Fruit fly (Drosophila melanogaster) whole organism, embryonic: Measurements from ENCODE around the gene CG13131.

Source experiments
- Atf3 ChIP-seq: fragments of 200-800 bp; sonication (Bioruptor generic); optimal IDR thresholded peaks from 3 replicates; lab custom pipeline; 2016; ENCODE audit warnings: missing biosample characterization, missing genetic modification characterization
- B-H1 ChIP-seq: fragments of 200-800 bp; sonication (Bioruptor generic); IDR thresholded peaks from 3 replicates; pipeline ENCODE4 v1.3.6; 2022; ENCODE audit warnings: missing biosample characterization, missing genetic modification characterization
- CG11723 ChIP-seq: fragments of 200-800 bp; sonication (Bioruptor generic); optimal IDR thresholded peaks from 2 replicates; lab custom pipeline; 2017; ENCODE audit warnings: missing biosample characterization, mild to moderate bottlenecking, missing genetic modification characterization
- CG12299 ChIP-seq: fragments of 200-800 bp; sonication (Bioruptor generic); optimal IDR thresholded peaks from 2 replicates; lab custom pipeline; 2018; ENCODE audit warnings: missing biosample characterization, mild to moderate bottlenecking, missing genetic modification characterization
- CG1233 ChIP-seq: fragments of 200-800 bp; sonication (Bioruptor generic); optimal IDR thresholded peaks from 4 replicates; lab custom pipeline; 2018; ENCODE audit warnings: missing biosample characterization, mild to moderate bottlenecking, missing genetic modification characterization
- CG15073 ChIP-seq: fragments of 200-800 bp; sonication (Bioruptor generic); optimal IDR thresholded peaks from 2 replicates; lab custom pipeline; 2016; ENCODE audit warnings: missing biosample characterization, missing genetic modification characterization
- CG1602 ChIP-seq: fragments of 200-800 bp; sonication (Bioruptor generic); optimal IDR thresholded peaks from 3 replicates; lab custom pipeline; 2016; ENCODE audit warnings: missing biosample characterization, missing genetic modification characterization
- CG1647 ChIP-seq: fragments of 200-800 bp; sonication (Bioruptor generic); optimal IDR thresholded peaks from 3 replicates; lab custom pipeline; 2016; ENCODE audit warnings: missing biosample characterization, missing genetic modification characterization
- CG16779 ChIP-seq: fragments of 200-800 bp; sonication (Bioruptor generic); IDR thresholded peaks from 2 replicates; pipeline ENCODE4 v1.3.6; 2022; ENCODE audit warnings: missing biosample characterization, missing genetic modification characterization
- CG2116 ChIP-seq: fragments of 200-800 bp; sonication (Bioruptor generic); optimal IDR thresholded peaks from 3 replicates; lab custom pipeline; 2018; ENCODE audit warnings: missing biosample characterization, mild to moderate bottlenecking, missing genetic modification characterization
- CG2129 ChIP-seq: fragments of 200-800 bp; sonication (Bioruptor generic); IDR thresholded peaks from 2 replicates; pipeline ENCODE4 v1.3.6; 2022; ENCODE audit warnings: missing biosample characterization, missing genetic modification characterization; ENCODE audit not compliant: partially characterized antibody
- CG2889 ChIP-seq: fragments of 200-800 bp; sonication (Bioruptor generic); IDR thresholded peaks from 3 replicates; pipeline ENCODE4 v1.3.6; 2022; ENCODE audit warnings: missing biosample characterization, missing genetic modification characterization
- CG31365 ChIP-seq: fragments of 200-800 bp; sonication (Bioruptor generic); optimal IDR thresholded peaks from 2 replicates; lab custom pipeline; 2018; ENCODE audit warnings: missing biosample characterization, mild to moderate bottlenecking, missing genetic modification characterization
- CG6254 ChIP-seq: fragments of 200-800 bp; sonication (Bioruptor generic); optimal IDR thresholded peaks from 3 replicates; lab custom pipeline; 2017; ENCODE audit warnings: mild to moderate bottlenecking, missing biosample characterization, missing genetic modification reagents, missing genetic modification characterization
- CG7556 ChIP-seq: fragments of 200-800 bp; sonication (Bioruptor generic); optimal IDR thresholded peaks from 2 replicates; lab custom pipeline; 2017; ENCODE audit warnings: missing biosample characterization, mild to moderate bottlenecking, missing genetic modification characterization
- CG7839 ChIP-seq: fragments of 200-800 bp; sonication (Bioruptor generic); optimal IDR thresholded peaks from 3 replicates; lab custom pipeline; 2018; ENCODE audit warnings: missing biosample characterization, mild to moderate bottlenecking, missing genetic modification characterization, moderate library complexity
- CG8478 ChIP-seq: fragments of >200 bp; optimal IDR thresholded peaks from 2 replicates; lab custom pipeline; 2018
- CG9609 ChIP-seq: fragments of 200-800 bp; sonication (Bioruptor generic); optimal IDR thresholded peaks from 3 replicates; lab custom pipeline; 2016; ENCODE audit warnings: missing biosample characterization, missing genetic modification characterization
- CG9797 ChIP-seq: fragments of 200-800 bp; sonication (Bioruptor generic); optimal IDR thresholded peaks from 3 replicates; lab custom pipeline; 2018; ENCODE audit warnings: missing biosample characterization, mild to moderate bottlenecking, missing genetic modification characterization
- Doc3 ChIP-seq: fragments of 200-800 bp; sonication (Bioruptor generic); IDR thresholded peaks from 3 replicates; pipeline ENCODE4 v1.3.6; 2022; ENCODE audit warnings: missing biosample characterization, missing genetic modification characterization; ENCODE audit not compliant: partially characterized antibody
- Drgx ChIP-seq: fragments of 200-800 bp; sonication (Bioruptor generic); IDR thresholded peaks from 2 replicates; pipeline ENCODE4 v1.3.6; 2022; ENCODE audit warnings: missing biosample characterization, missing genetic modification characterization
- Ets97D ChIP-seq: fragments of 200-800 bp; sonication (Bioruptor generic); optimal IDR thresholded peaks from 3 replicates; lab custom pipeline; 2016; ENCODE audit warnings: missing biosample characterization, missing genetic modification characterization
- Hey ChIP-seq: fragments of 200-800 bp; sonication (Bioruptor generic); optimal IDR thresholded peaks from 3 replicates; lab custom pipeline; 2018; ENCODE audit warnings: missing biosample characterization, mild to moderate bottlenecking, missing genetic modification characterization
- Hmx ChIP-seq: fragments of 200-800 bp; sonication (Bioruptor generic); optimal IDR thresholded peaks from 2 replicates; lab custom pipeline; 2016; ENCODE audit warnings: missing biosample characterization, missing genetic modification characterization
- Hr39 ChIP-seq: fragments of >200 bp; optimal IDR thresholded peaks from 2 replicates; lab custom pipeline; 2017
- Jarid2 ChIP-seq: fragments of 200-800 bp; sonication (Bioruptor generic); optimal IDR thresholded peaks from 3 replicates; lab custom pipeline; 2017; ENCODE audit warnings: mild to moderate bottlenecking, missing biosample characterization, missing genetic modification reagents, missing genetic modification characterization
- Lhr ChIP-seq: fragments of 200-800 bp; sonication (Bioruptor generic); optimal IDR thresholded peaks from 3 replicates; lab custom pipeline; 2017; ENCODE audit warnings: mild to moderate bottlenecking, missing biosample characterization, missing genetic modification reagents, missing genetic modification characterization
- NC2β ChIP-seq: fragments of 200-800 bp; sonication (Bioruptor generic); optimal IDR thresholded peaks from 2 replicates; lab custom pipeline; 2016; ENCODE audit warnings: missing biosample characterization, missing genetic modification characterization
- Rfx ChIP-seq: fragments of 200-800 bp; sonication (Bioruptor generic); IDR thresholded peaks from 2 replicates; pipeline ENCODE4 v1.3.6; 2022; ENCODE audit warnings: missing biosample characterization, missing genetic modification characterization
- Sry-δ ChIP-seq: fragments of 200-800 bp; sonication (Bioruptor generic); optimal IDR thresholded peaks from 2 replicates; lab custom pipeline; 2016; ENCODE audit warnings: missing biosample characterization, missing genetic modification characterization
- Tbp ChIP-seq: fragments of >200 bp; optimal IDR thresholded peaks from 2 replicates; lab custom pipeline; 2018; ENCODE audit warnings: missing biosample characterization, missing genetic modification characterization
- Vsx1 ChIP-seq: fragments of 200-800 bp; sonication (Bioruptor generic); optimal IDR thresholded peaks from 2 replicates; lab custom pipeline; 2017; ENCODE audit warnings: missing biosample characterization, mild to moderate bottlenecking, missing genetic modification characterization, missing genetic modification reagents
- az2 ChIP-seq: fragments of 200-800 bp; sonication (Bioruptor generic); optimal IDR thresholded peaks from 3 replicates; lab custom pipeline; 2016; ENCODE audit warnings: missing biosample characterization, missing genetic modification characterization
- chn ChIP-seq: fragments of 200-800 bp; sonication (Bioruptor generic); optimal IDR thresholded peaks from 2 replicates; lab custom pipeline; 2016; ENCODE audit warnings: missing biosample characterization, missing genetic modification characterization
- da ChIP-seq: fragments of 200-800 bp; sonication (Bioruptor generic); optimal IDR thresholded peaks from 2 replicates; lab custom pipeline; 2016; ENCODE audit warnings: missing biosample characterization, missing genetic modification characterization
- eyg ChIP-seq: fragments of 200-800 bp; sonication (Bioruptor generic); optimal IDR thresholded peaks from 3 replicates; lab custom pipeline; 2016; ENCODE audit warnings: missing biosample characterization, missing genetic modification characterization
- fd64A ChIP-seq: fragments of 200-800 bp; sonication (Bioruptor generic); optimal IDR thresholded peaks from 3 replicates; lab custom pipeline; 2018; ENCODE audit warnings: missing biosample characterization, mild to moderate bottlenecking, missing genetic modification characterization
- hbn ChIP-seq: fragments of 200-800 bp; sonication (Bioruptor generic); IDR thresholded peaks from 2 replicates; pipeline ENCODE4 v1.3.6; 2022; ENCODE audit warnings: missing biosample characterization, missing genetic modification characterization; ENCODE audit not compliant: partially characterized antibody
- hkb ChIP-seq, 2 experiments: fragments of 200-800 bp in 1 of 2; fragments of >200 bp in 1 of 2; sonication (Bioruptor generic) in 1 of 2; IDR thresholded peaks in 1 of 2; optimal IDR thresholded peaks in 1 of 2; 2 replicates each; pipeline versions ENCODE4 v1.3.6 to Lab custom; 2017 to 2022; ENCODE audit warnings: missing biosample characterization in 1 of 2, missing genetic modification characterization in 1 of 2
- jumu ChIP-seq: fragments of 200-800 bp; sonication (Bioruptor generic); optimal IDR thresholded peaks from 3 replicates; lab custom pipeline; 2016; ENCODE audit warnings: missing biosample characterization, missing genetic modification characterization
- p53 ChIP-seq: fragments of 200-800 bp; sonication (Bioruptor generic); optimal IDR thresholded peaks from 2 replicates; lab custom pipeline; 2016; ENCODE audit warnings: missing biosample characterization, missing genetic modification characterization
- peb ChIP-seq: fragments of 200-800 bp; sonication (Bioruptor generic); IDR thresholded peaks from 2 replicates; pipeline ENCODE4 v1.3.6; 2022; ENCODE audit warnings: missing biosample characterization, missing genetic modification characterization
- ranshi ChIP-seq: fragments of 200-800 bp; sonication (Bioruptor generic); IDR thresholded peaks from 2 replicates; pipeline ENCODE4 v1.3.6; 2022; ENCODE audit warnings: missing biosample characterization, missing genetic modification characterization
- ro ChIP-seq: fragments of 200-800 bp; sonication (Bioruptor generic); IDR thresholded peaks from 2 replicates; pipeline ENCODE4 v1.3.6; 2022; ENCODE audit warnings: missing biosample characterization, missing genetic modification characterization
- scrt ChIP-seq: fragments of 200-800 bp; sonication (Bioruptor generic); optimal IDR thresholded peaks from 2 replicates; lab custom pipeline; 2018; ENCODE audit warnings: missing biosample characterization, mild to moderate bottlenecking, missing genetic modification characterization, moderate library complexity
- sens-2 ChIP-seq: fragments of 200-800 bp; sonication (Bioruptor generic); IDR thresholded peaks from 2 replicates; pipeline ENCODE4 v1.3.6; 2022; ENCODE audit warnings: missing biosample characterization, missing genetic modification characterization
- seq ChIP-seq: fragments of 200-800 bp; sonication (Bioruptor generic); IDR thresholded peaks from 2 replicates; pipeline ENCODE4 v1.3.6; 2022; ENCODE audit warnings: missing biosample characterization, missing genetic modification characterization
- sr ChIP-seq: fragments of 200-800 bp; sonication (Bioruptor generic); IDR thresholded peaks from 3 replicates; pipeline ENCODE4 v1.3.6; 2022; ENCODE audit warnings: missing biosample characterization, missing genetic modification characterization
- stwl ChIP-seq: fragments of 200-800 bp; sonication (Bioruptor generic); optimal IDR thresholded peaks from 3 replicates; lab custom pipeline; 2018; ENCODE audit warnings: missing biosample characterization, mild to moderate bottlenecking, missing genetic modification characterization, moderate library complexity
- tap ChIP-seq: fragments of 200-800 bp; optimal IDR thresholded peaks from 3 replicates; lab custom pipeline; 2019; ENCODE audit warnings: missing biosample characterization, mild to moderate bottlenecking, missing genetic modification characterization, moderate library complexity
- ttk ChIP-seq: fragments of 200-800 bp; sonication (Bioruptor generic); IDR thresholded peaks from 2 replicates; pipeline ENCODE4 v2.1.2; 2022; ENCODE audit warnings: missing biosample characterization, missing genetic modification characterization
- vnd ChIP-seq: fragments of 200-800 bp; sonication (Bioruptor generic); IDR thresholded peaks from 3 replicates; pipeline ENCODE4 v1.3.6; 2022; ENCODE audit warnings: missing biosample characterization, missing genetic modification characterization; ENCODE audit not compliant: partially characterized antibody

Gene CG13131

dm6 chr2L:10057236-10057635, 40.0 kb upstream of the CG13131 start (continued):
- peak; percentile 53 for TF ChIP-seq CG9609 (GFP tag; lab: Kevin White, UChicago)
- peak; percentile 34 for TF ChIP-seq fd64A (GFP tag; lab: Kevin White, UChicago)
- TF ChIP-seq Tbp (GFP tag; lab: Kevin White, UChicago), result no peak
- no peak for TF ChIP-seq CG2116 (GFP tag; lab: Kevin White, UChicago)
- no peak for TF ChIP-seq hbn
- peak; percentile 56; the same call in 2 of the 3 replicates for TF ChIP-seq B-H1 (GFP tag; lab: Robert Waterston, UW)
- TF ChIP-seq sr (GFP tag; lab: Robert Waterston, UW), result peak; percentile 77; the same call in 2 of the 3 replicates
- no peak for TF ChIP-seq vnd
- peak; percentile 16 for TF ChIP-seq eyg (GFP tag; lab: Kevin White, UChicago)
- TF ChIP-seq CG12299 (tag; lab: Kevin White, UChicago), result no peak
- peak; percentile 72 for TF ChIP-seq Atf3
- TF ChIP-seq CG7556, result peak; percentile 32
- no peak for TF ChIP-seq scrt (GFP tag; lab: Kevin White, UChicago)
- TF ChIP-seq Doc3 (GFP tag; lab: Robert Waterston, UW), result no peak
- peak; percentile 88 for TF ChIP-seq ranshi (GFP tag; lab: Robert Waterston, UW)
- TF ChIP-seq Hmx, result no peak
- no peak for TF ChIP-seq Ets97D
- TF ChIP-seq az2 (GFP tag; lab: Kevin White, UChicago), result peak; percentile 75
- peak; percentile 86 for TF ChIP-seq ttk (GFP tag; lab: Robert Waterston, UW)
- peak; percentile 81 for TF ChIP-seq CG7839
- TF ChIP-seq CG15073 (GFP tag; lab: Kevin White, UChicago), result peak; percentile 51
- TF ChIP-seq ro (GFP tag; lab: Robert Waterston, UW), result peak; percentile 69
- no peak for TF ChIP-seq CG31365
- peak; percentile 76 for TF ChIP-seq sens-2
- peak; percentile 13 for TF ChIP-seq stwl (tag; lab: Kevin White, UChicago)
- TF ChIP-seq CG8478 (lab: Kevin White, UChicago), result no peak
- no peak for TF ChIP-seq Sry-δ (GFP tag; lab: Kevin White, UChicago)
- peak; percentile 57 for TF ChIP-seq CG6254 (GFP tag; lab: Kevin White, UChicago)
- TF ChIP-seq Vsx1 (GFP tag; lab: Kevin White, UChicago), result no peak
- peak; percentile 63 for TF ChIP-seq CG1233 (GFP tag; lab: Kevin White, UChicago)
- TF ChIP-seq CG1647 (GFP tag; lab: Kevin White, UChicago), result peak; percentile 10
- peak; percentile 24 for TF ChIP-seq NC2β (GFP tag; lab: Kevin White, UChicago)
- peak; percentile 78 for TF ChIP-seq peb
- TF ChIP-seq CG2129 (GFP tag; lab: Robert Waterston, UW), result no peak
- TF ChIP-seq CG9797, result no peak
- TF ChIP-seq da (GFP tag; lab: Kevin White, UChicago), result peak; percentile 28
- TF ChIP-seq tap (tag; lab: Kevin White, UChicago), result peak; percentile 37
- TF ChIP-seq Jarid2 (GFP tag; lab: Kevin White, UChicago), result no peak
- TF ChIP-seq hkb (optimal IDR thresholded peaks at IDR 0.05; lab: Kevin White, UChicago), result no peak
- TF ChIP-seq hkb (GFP tag; IDR thresholded peaks at IDR 0.05; lab: Robert Waterston, UW), result peak; percentile 79
- no peak for TF ChIP-seq Hey (tag; lab: Kevin White, UChicago)
- TF ChIP-seq seq (GFP tag; lab: Robert Waterston, UW), result 0 out of 2 replicates have a peak, but pooled peaks have one; percentile 27
- peak; percentile 75 for TF ChIP-seq CG1602 (GFP tag; lab: Kevin White, UChicago)
- TF ChIP-seq p53 (GFP tag; lab: Kevin White, UChicago), result no peak
- TF ChIP-seq CG16779 (GFP tag; lab: Robert Waterston, UW), result no peak
- no peak for TF ChIP-seq CG11723
- TF ChIP-seq chn, result peak; percentile 80
- TF ChIP-seq CG2889 (GFP tag; lab: Robert Waterston, UW), result peak; percentile 58; the same call in 2 of the 3 replicates
- peak; percentile 21 for TF ChIP-seq Lhr (GFP tag; lab: Kevin White, UChicago)
- peak; percentile 97 for TF ChIP-seq Drgx (GFP tag; lab: Robert Waterston, UW)
- no peak for TF ChIP-seq Hr39 (lab: Kevin White, UChicago)
- TF ChIP-seq Rfx (GFP tag; lab: Robert Waterston, UW), result peak; percentile 83
- TF ChIP-seq jumu (GFP tag; lab: Kevin White, UChicago), result peak; percentile 81
